Worm (Caenorhabditis elegans) whole organism, L3 larva: ENCODE measurements around the gene Y60C6A.3.
"Not testable (repeated sequence)": the region's sequence is repeated elsewhere in the genome, so short reads cannot be mapped to it uniquely, and the experiment has no call there.

ENCODE experiments used
- ZK546.5 ChIP-seq: sonication (generic microtip); optimal IDR thresholded peaks from 2 replicates; lab custom pipeline; 2017; ENCODE audit warnings: missing biosample characterization, missing genetic modification characterization
- ama-1 ChIP-seq: fragments of 150-350 bp; optimal IDR thresholded peaks from 2 replicates; lab custom pipeline; 2018
- ceh-16 ChIP-seq: sonication (generic microtip); optimal IDR thresholded peaks from 2 replicates; lab custom pipeline; 2017; ENCODE audit warnings: missing biosample characterization, missing genetic modification characterization
- ceh-82 ChIP-seq: fragments of 150-350 bp; optimal IDR thresholded peaks from 2 replicates; lab custom pipeline; 2014; ENCODE audit warnings: missing biosample characterization, missing genetic modification characterization
- ceh-9 ChIP-seq: sonication (generic microtip); optimal IDR thresholded peaks from 2 replicates; lab custom pipeline; 2018; ENCODE audit warnings: missing biosample characterization, missing genetic modification characterization
- elt-1 ChIP-seq: fragments of 150-350 bp; optimal IDR thresholded peaks from 2 replicates; lab custom pipeline; 2014; ENCODE audit warnings: missing biosample characterization, missing genetic modification characterization
- elt-3 ChIP-seq, 3 experiments: fragments of 150-350 bp in 1 of 3; sonication (generic microtip) in 2 of 3; optimal IDR thresholded peaks; 2 replicates in 2 of 3; 4 replicates in 1 of 3; lab custom pipeline; 2014 to 2017; ENCODE audit warnings: missing biosample characterization in 3 of 3, missing genetic modification characterization in 3 of 3
- fkh-10 ChIP-seq: sonication (generic microtip); optimal IDR thresholded peaks from 2 replicates; lab custom pipeline; 2017; ENCODE audit warnings: missing biosample characterization, missing genetic modification reagents, missing genetic modification characterization
- jun-1 ChIP-seq: fragments of 150-350 bp; optimal IDR thresholded peaks from 2 replicates; lab custom pipeline; 2014; ENCODE audit warnings: missing biosample characterization, missing genetic modification reagents, missing genetic modification characterization
- lin-15B ChIP-seq: fragments of 150-350 bp; optimal IDR thresholded peaks from 2 replicates; lab custom pipeline; 2014; ENCODE audit warnings: missing biosample characterization, missing genetic modification characterization
- lin-39 ChIP-seq: fragments of 150-350 bp; optimal IDR thresholded peaks from 2 replicates; lab custom pipeline; 2018; ENCODE audit warnings: missing biosample characterization, missing genetic modification reagents, missing genetic modification characterization
- lsy-12 ChIP-seq: sonication (generic microtip); optimal IDR thresholded peaks from 2 replicates; lab custom pipeline; 2016; ENCODE audit warnings: mild to moderate bottlenecking, missing genetic modification characterization, missing compliant biosample characterization
- mdl-1 ChIP-seq: fragments of 150-350 bp; optimal IDR thresholded peaks from 2 replicates; lab custom pipeline; 2014; ENCODE audit warnings: missing biosample characterization, missing genetic modification characterization
- mml-1 ChIP-seq: fragments of 150-350 bp; sonication (generic microtip); optimal IDR thresholded peaks from 3 replicates; lab custom pipeline; 2014; ENCODE audit warnings: missing biosample characterization, missing genetic modification characterization
- nfya-1 ChIP-seq: sonication (generic microtip); optimal IDR thresholded peaks from 2 replicates; lab custom pipeline; 2017; ENCODE audit warnings: missing genetic modification characterization, mild to moderate bottlenecking, missing compliant biosample characterization, antibody characterized with exemption, moderate library complexity; ENCODE audit not compliant: insufficient read depth
- nhr-11 ChIP-seq: fragments of 150-350 bp; optimal IDR thresholded peaks from 2 replicates; lab custom pipeline; 2014; ENCODE audit warnings: missing biosample characterization, missing genetic modification characterization
- nhr-12 ChIP-seq: fragments of 150-350 bp; optimal IDR thresholded peaks from 2 replicates; lab custom pipeline; 2014; ENCODE audit warnings: missing biosample characterization, missing genetic modification characterization
- nhr-25 ChIP-seq: sonication (generic microtip); optimal IDR thresholded peaks from 2 replicates; lab custom pipeline; 2017; ENCODE audit warnings: missing biosample characterization, missing genetic modification characterization
- nhr-28 ChIP-seq: fragments of 150-350 bp; optimal IDR thresholded peaks from 2 replicates; lab custom pipeline; 2014; ENCODE audit warnings: missing biosample characterization, missing genetic modification characterization
- nhr-43 ChIP-seq: sonication (generic microtip); optimal IDR thresholded peaks from 2 replicates; lab custom pipeline; 2016; ENCODE audit warnings: mild to moderate bottlenecking, missing genetic modification characterization, missing compliant biosample characterization; ENCODE audit not compliant: poor library complexity, severe bottlenecking
- nhr-76 ChIP-seq: fragments of 150-350 bp; sonication (generic microtip); optimal IDR thresholded peaks from 5 replicates; lab custom pipeline; 2014; ENCODE audit warnings: missing biosample characterization, missing genetic modification characterization
- nhr-77 ChIP-seq: fragments of 150-350 bp; optimal IDR thresholded peaks from 2 replicates; lab custom pipeline; 2014; ENCODE audit warnings: missing biosample characterization, missing genetic modification characterization
- pha-4 ChIP-seq: fragments of 150-350 bp; optimal IDR thresholded peaks from 2 replicates; lab custom pipeline; 2014; ENCODE audit warnings: missing biosample characterization, missing genetic modification reagents, missing genetic modification characterization
- pqm-1 ChIP-seq: fragments of 150-350 bp; optimal IDR thresholded peaks from 2 replicates; lab custom pipeline; 2017; ENCODE audit warnings: missing biosample characterization, missing genetic modification characterization, inconsistent platforms
- sea-2 ChIP-seq: fragments of 150-350 bp; sonication (generic microtip); optimal IDR thresholded peaks from 4 replicates; lab custom pipeline; 2014; ENCODE audit warnings: missing biosample characterization, missing genetic modification reagents, missing genetic modification characterization
- skn-1 ChIP-seq: fragments of 150-350 bp; optimal IDR thresholded peaks from 2 replicates; lab custom pipeline; 2014; ENCODE audit warnings: missing biosample characterization, missing genetic modification characterization
- snpc-4 ChIP-seq: fragments of 150-350 bp; optimal IDR thresholded peaks from 2 replicates; lab custom pipeline; 2014; ENCODE audit warnings: missing biosample characterization, missing genetic modification characterization
- tbx-2 ChIP-seq: sonication (generic microtip); optimal IDR thresholded peaks from 2 replicates; lab custom pipeline; 2016; ENCODE audit warnings: mild to moderate bottlenecking, missing genetic modification characterization, missing compliant biosample characterization
- unc-62 ChIP-seq: fragments of 150-350 bp; sonication (generic microtip); optimal IDR thresholded peaks from 4 replicates; lab custom pipeline; 2014; ENCODE audit warnings: missing biosample characterization, missing genetic modification reagents, missing genetic modification characterization
- zag-1 ChIP-seq: fragments of 150-350 bp; optimal IDR thresholded peaks from 2 replicates; lab custom pipeline; 2014; ENCODE audit warnings: missing biosample characterization, missing genetic modification characterization
- ztf-4 ChIP-seq: fragments of 150-350 bp; optimal IDR thresholded peaks from 2 replicates; lab custom pipeline; 2014; ENCODE audit warnings: missing biosample characterization, missing genetic modification characterization

Gene Y60C6A.3

ce11 chrV:4754684-4755211 is 30.9 kb upstream of the Y60C6A.3 start:
- TF ChIP-seq tbx-2 (tag; lab: Kevin White, UChicago) (no peak), pqm-1 (no peak), ztf-4 (tag; lab: Kevin White, UChicago) (no peak), mml-1 (tag; lab: Kevin White, UChicago) (no peak), ceh-16 (no peak), nhr-76 (no peak), ceh-9 (tag; lab: Kevin White, UChicago) (no peak), lin-15B (tag; lab: Kevin White, UChicago) (no peak), skn-1 (tag; lab: Kevin White, UChicago) (no peak), nhr-28 (no peak), lin-39 (tag; lab: Kevin White, UChicago) (no peak), zag-1 (tag; lab: Kevin White, UChicago) (no peak), elt-3 (tag; optimal IDR thresholded peaks at IDR 0.05; lab: Kevin White, UChicago) (no peak)

ce11 chrV:4755308-4756029 is 30.1 kb upstream of the Y60C6A.3 start, which contains the start of gene pgl-3:
Gene pgl-3, plus strand, starts transcription at chrV:4755979.
- no peak for TF ChIP-seq ceh-82 (tag; lab: Kevin White, UChicago)

- no peak for TF ChIP-seq nhr-12 (tag; lab: Kevin White, UChicago)
- no peak for TF ChIP-seq snpc-4 (tag; lab: Kevin White, UChicago)
- TF ChIP-seq pha-4 (tag; lab: Kevin White, UChicago), result no peak
- TF ChIP-seq ceh-82 (tag; lab: Kevin White, UChicago), result no peak
- no peak for TF ChIP-seq lin-39 (tag; lab: Kevin White, UChicago)
- TF ChIP-seq unc-62 (GFP tag; lab: Kevin White, UChicago), result no peak
- no peak for TF ChIP-seq sea-2 (GFP tag; lab: Kevin White, UChicago)
- no peak for TF ChIP-seq nhr-11 (tag; lab: Kevin White, UChicago)
- no peak for TF ChIP-seq fkh-10 (GFP tag; lab: Kevin White, UChicago)
- no peak for TF ChIP-seq ceh-16
- no peak for TF ChIP-seq nhr-77 (tag; lab: Kevin White, UChicago)
- no peak for TF ChIP-seq lsy-12 (tag; lab: Kevin White, UChicago)
- no peak for TF ChIP-seq nhr-43
- no peak for TF ChIP-seq ZK546.5
- no peak for TF ChIP-seq elt-3 (tag; optimal IDR thresholded peaks at IDR 0.05; lab: Kevin White, UChicago)
- no peak for TF ChIP-seq nhr-25 (tag; lab: Kevin White, UChicago)
Measured at ce11 chrV:4758019-4758418, 27.6 kb upstream of the Y60C6A.3 start.

- TF ChIP-seq ZK546.5, result no peak
- TF ChIP-seq, all 47 proteins: peak for 0
Measured at ce11 chrV:4758540-4758939, 27.1 kb upstream of the Y60C6A.3 start.

ce11 chrV:4760674-4761073 is 24.9 kb upstream of the Y60C6A.3 start, which contains the start of gene bgnt-1.4:
Gene bgnt-1.4, plus strand, starts transcription at chrV:4760974.
- not testable (repeated sequence) for TF ChIP-seq elt-1, mdl-1, jun-1 (tag; lab: Kevin White, UChicago)

ce11 chrV:4766501-4766900 is 19.1 kb upstream of the Y60C6A.3 start, which contains the start of gene C18G1.8:
Gene C18G1.8, minus strand, starts transcription at chrV:4766601.
- TF ChIP-seq ztf-4 (tag; lab: Kevin White, UChicago) (no peak), nfya-1 (tag; lab: Kevin White, UChicago) (no peak), snpc-4 (tag; lab: Kevin White, UChicago) (no peak), nhr-43 (no peak), ama-1 (lab: Kevin White, UChicago) (no peak), ZK546.5 (no peak), nhr-25 (tag; lab: Kevin White, UChicago) (no peak), zag-1 (tag; lab: Kevin White, UChicago) (no peak)
